Worm (Caenorhabditis elegans) whole organism, L3 larva: ENCODE measurements around the gene math-34.

Source experiments
- aly-2 ChIP-seq: fragments of 150-350 bp; optimal IDR thresholded peaks from 2 replicates; lab custom pipeline; 2014; ENCODE audit warnings: missing biosample characterization, missing genetic modification characterization
- nfya-1 ChIP-seq: sonication (generic microtip); optimal IDR thresholded peaks from 2 replicates; lab custom pipeline; 2017; ENCODE audit warnings: missing genetic modification characterization, mild to moderate bottlenecking, missing compliant biosample characterization, antibody characterized with exemption, moderate library complexity; ENCODE audit not compliant: insufficient read depth
- unc-62 ChIP-seq: fragments of 150-350 bp; sonication (generic microtip); optimal IDR thresholded peaks from 4 replicates; lab custom pipeline; 2014; ENCODE audit warnings: missing biosample characterization, missing genetic modification reagents, missing genetic modification characterization

DNA sequence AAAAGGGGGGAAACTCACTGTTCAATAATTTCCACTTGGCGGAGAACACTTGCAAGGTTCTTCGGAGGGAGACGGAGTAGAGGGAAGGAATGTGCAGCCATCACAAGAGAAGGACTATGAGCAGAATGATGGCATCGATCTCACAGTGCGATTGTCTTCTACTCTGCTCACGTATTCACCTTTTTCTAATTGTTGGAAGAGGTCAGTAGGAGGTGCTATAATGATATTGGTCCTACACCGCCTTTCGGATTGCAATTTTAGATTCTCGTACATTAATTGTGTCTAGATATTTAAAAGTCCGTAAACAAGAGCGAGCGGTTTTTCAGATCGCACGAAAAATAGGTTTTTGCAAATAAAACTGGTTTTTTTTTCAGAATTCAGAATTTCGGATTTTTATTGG is 11.7 kb downstream of the math-34 start, which contains the start of gene fbxb-39:
- no peak for TF ChIP-seq nfya-1
- no peak for TF ChIP-seq aly-2 (tag; lab: Kevin White, UChicago)
- no peak for TF ChIP-seq unc-62 (GFP tag; lab: Kevin White, UChicago)
